Worm (Caenorhabditis elegans) whole organism, late embryonic: ENCODE data around the gene F52B10.3.

Source experiments
- Y22D7AL.16 ChIP-seq: sonication (generic microtip); optimal IDR thresholded peaks from 2 replicates; lab custom pipeline; 2016; ENCODE audit warnings: missing genetic modification characterization, missing compliant biosample characterization
- ama-1 ChIP-seq: fragments of 150-350 bp; optimal IDR thresholded peaks from 2 replicates; lab custom pipeline; 2014
- ceh-18 ChIP-seq: sonication (generic microtip); optimal IDR thresholded peaks from 2 replicates; lab custom pipeline; 2016; ENCODE audit warnings: missing genetic modification characterization, missing compliant biosample characterization
- ceh-30 ChIP-seq: fragments of 150-350 bp; optimal IDR thresholded peaks from 2 replicates; lab custom pipeline; 2014; ENCODE audit warnings: missing biosample characterization, missing genetic modification characterization
- fkh-10 ChIP-seq: fragments of 150-350 bp; optimal IDR thresholded peaks from 2 replicates; lab custom pipeline; 2014; ENCODE audit warnings: missing biosample characterization, missing genetic modification reagents, missing genetic modification characterization
- rnt-1 ChIP-seq: sonication (generic microtip); optimal IDR thresholded peaks from 2 replicates; lab custom pipeline; 2016; ENCODE audit warnings: missing genetic modification characterization, missing compliant biosample characterization

- no peak for TF ChIP-seq fkh-10 (GFP tag; lab: Kevin White, UChicago)
- no peak for TF ChIP-seq Y22D7AL.16 (tag; lab: Kevin White, UChicago)
- TF ChIP-seq ceh-30: no peak
- TF ChIP-seq ama-1 (lab: Kevin White, UChicago): no peak
- no peak for TF ChIP-seq ceh-18
- TF ChIP-seq rnt-1 (tag; lab: Kevin White, UChicago): no peak
Observed at ce11 chrX:2946508-2947005, 48.4 kb upstream of the F52B10.3 start, which contains the start of the genes Y41G9A.10 and Y41G9A.5.
